Worm (Caenorhabditis elegans) whole organism, mixed stage, embryonic: ENCODE data around the gene C04E7.3.

Experiments
- M03D4.4 ChIP-seq: sonication (generic microtip); optimal IDR thresholded peaks from 2 replicates; lab custom pipeline; 2017; ENCODE audit warnings: mild to moderate bottlenecking, missing genetic modification characterization, missing compliant biosample characterization
- bed-3 ChIP-seq: fragments of 200-800 bp; sonication (Bioruptor generic); optimal IDR thresholded peaks from 3 replicates; lab custom pipeline; 2018; ENCODE audit warnings: mild to moderate bottlenecking, missing genetic modification characterization, moderate library complexity, missing compliant biosample characterization
- blmp-1 ChIP-seq: fragments of 150-350 bp; optimal IDR thresholded peaks from 2 replicates; lab custom pipeline; 2014; ENCODE audit warnings: missing biosample characterization, missing genetic modification characterization
- ceh-39 ChIP-seq: fragments of 150-350 bp; optimal IDR thresholded peaks from 2 replicates; lab custom pipeline; 2014; ENCODE audit warnings: missing biosample characterization, missing genetic modification characterization
- ceh-43 ChIP-seq: fragments of 200-800 bp; sonication (Bioruptor generic); optimal IDR thresholded peaks from 2 replicates; lab custom pipeline; 2018; ENCODE audit warnings: mild to moderate bottlenecking, missing genetic modification characterization, moderate library complexity, missing compliant biosample characterization
- ces-1 ChIP-seq: fragments of 150-350 bp; optimal IDR thresholded peaks from 2 replicates; lab custom pipeline; 2014; ENCODE audit warnings: missing biosample characterization, missing genetic modification reagents, missing genetic modification characterization
- drap-1 ChIP-seq: fragments of 200-800 bp; sonication (Bioruptor generic); optimal IDR thresholded peaks from 3 replicates; lab custom pipeline; 2018; ENCODE audit warnings: mild to moderate bottlenecking, missing genetic modification characterization, missing compliant biosample characterization
- elt-1 ChIP-seq: sonication (generic microtip); optimal IDR thresholded peaks from 2 replicates; lab custom pipeline; 2017; ENCODE audit warnings: missing genetic modification characterization, mild to moderate bottlenecking, missing compliant biosample characterization, antibody characterized with exemption, moderate library complexity, borderline replicate concordance; ENCODE audit not compliant: insufficient read depth
- elt-3 ChIP-seq: fragments of 150-350 bp; optimal IDR thresholded peaks from 2 replicates; lab custom pipeline; 2014; ENCODE audit warnings: missing biosample characterization, missing genetic modification characterization
- flh-1 ChIP-seq: fragments of 200-800 bp; sonication (Bioruptor generic); optimal IDR thresholded peaks from 2 replicates; lab custom pipeline; 2018; ENCODE audit warnings: mild to moderate bottlenecking, missing genetic modification characterization, moderate library complexity, missing compliant biosample characterization
- ham-2 ChIP-seq: fragments of 200-800 bp; sonication (Bioruptor generic); optimal IDR thresholded peaks from 2 replicates; lab custom pipeline; 2018; ENCODE audit warnings: mild to moderate bottlenecking, missing genetic modification characterization, missing compliant biosample characterization
- hlh-1 ChIP-seq: fragments of 150-350 bp; optimal IDR thresholded peaks from 2 replicates; lab custom pipeline; 2014; ENCODE audit warnings: missing biosample characterization, missing genetic modification reagents, missing genetic modification characterization
- lin-13 ChIP-seq: fragments of 150-350 bp; optimal IDR thresholded peaks from 2 replicates; lab custom pipeline; 2014; ENCODE audit warnings: missing biosample characterization, missing genetic modification characterization
- lin-32 ChIP-seq: fragments of 200-800 bp; sonication (Bioruptor generic); optimal IDR thresholded peaks from 2 replicates; lab custom pipeline; 2018; ENCODE audit warnings: mild to moderate bottlenecking, missing genetic modification characterization, missing compliant biosample characterization
- lsy-2 ChIP-seq: fragments of 150-350 bp; optimal IDR thresholded peaks from 2 replicates; lab custom pipeline; 2014; ENCODE audit warnings: missing biosample characterization, missing genetic modification characterization
- mab-5 ChIP-seq: fragments of 150-350 bp; optimal IDR thresholded peaks from 2 replicates; lab custom pipeline; 2014; ENCODE audit warnings: missing biosample characterization, missing genetic modification characterization
- mep-1 ChIP-seq: fragments of 150-350 bp; optimal IDR thresholded peaks from 2 replicates; lab custom pipeline; 2017; ENCODE audit warnings: missing biosample characterization, missing genetic modification reagents, missing genetic modification characterization, inconsistent platforms
- nhr-12 ChIP-seq: fragments of 150-350 bp; optimal IDR thresholded peaks from 2 replicates; lab custom pipeline; 2014; ENCODE audit warnings: missing biosample characterization, missing genetic modification characterization
- nhr-2 ChIP-seq: fragments of 150-350 bp; optimal IDR thresholded peaks from 2 replicates; lab custom pipeline; 2014; ENCODE audit warnings: missing biosample characterization, missing genetic modification characterization
- nhr-237 ChIP-seq: fragments of 150-350 bp; optimal IDR thresholded peaks from 2 replicates; lab custom pipeline; 2014; ENCODE audit warnings: missing biosample characterization, missing genetic modification characterization
- nhr-28 ChIP-seq: fragments of 150-350 bp; optimal IDR thresholded peaks from 2 replicates; lab custom pipeline; 2014; ENCODE audit warnings: missing biosample characterization, missing genetic modification characterization
- nhr-76 ChIP-seq: sonication (generic microtip); optimal IDR thresholded peaks from 2 replicates; lab custom pipeline; 2017; ENCODE audit warnings: missing biosample characterization, missing genetic modification characterization
- snpc-4 ChIP-seq: fragments of 150-350 bp; optimal IDR thresholded peaks from 2 replicates; lab custom pipeline; 2014; ENCODE audit warnings: missing biosample characterization, missing genetic modification characterization
- sptf-1 ChIP-seq: sonication (generic microtip); optimal IDR thresholded peaks from 2 replicates; lab custom pipeline; 2017; ENCODE audit warnings: mild to moderate bottlenecking, missing genetic modification characterization, moderate library complexity, missing compliant biosample characterization
- tbx-8 ChIP-seq: fragments of 200-800 bp; sonication (Bioruptor generic); optimal IDR thresholded peaks from 2 replicates; lab custom pipeline; 2018; ENCODE audit warnings: mild to moderate bottlenecking, missing genetic modification characterization, moderate library complexity, missing compliant biosample characterization
- unc-120 ChIP-seq: sonication (generic microtip); optimal IDR thresholded peaks from 2 replicates; lab custom pipeline; 2017; ENCODE audit warnings: missing genetic modification characterization, missing compliant biosample characterization; ENCODE audit not compliant: poor library complexity, severe bottlenecking
- unc-39 ChIP-seq: fragments of 150-350 bp; optimal IDR thresholded peaks from 2 replicates; lab custom pipeline; 2014; ENCODE audit warnings: missing biosample characterization, missing genetic modification characterization
- zip-8 ChIP-seq: fragments of 150-350 bp; optimal IDR thresholded peaks from 2 replicates; lab custom pipeline; 2014; ENCODE audit warnings: missing biosample characterization, missing genetic modification characterization
- ztf-11 ChIP-seq: fragments of 150-350 bp; optimal IDR thresholded peaks from 2 replicates; lab custom pipeline; 2014; ENCODE audit warnings: missing biosample characterization, missing genetic modification characterization

The C04E7.3 gene

ce11 chrX:312908-313307 lies 34.1 kb downstream of the C04E7.3 start, which contains the start of gene M02E1.4:
TSS of gene M02E1.4 (plus strand) at chrX:313274.
- no peak for TF ChIP-seq unc-120 (tag; lab: Kevin White, UChicago)
- no peak for TF ChIP-seq nhr-12
- no peak for TF ChIP-seq M03D4.4 (tag; lab: Kevin White, UChicago)
- no peak for TF ChIP-seq ztf-11 (tag; lab: Kevin White, UChicago)

ce11 chrX:312238-312637 lies 34.8 kb downstream of the C04E7.3 start:
- TF ChIP-seq nhr-28 (tag; lab: Kevin White, UChicago) (no peak), unc-39 (tag; lab: Kevin White, UChicago) (no peak), ceh-39 (no peak), flh-1 (GFP tag; lab: Kevin White, UChicago) (no peak), tbx-8 (GFP tag; lab: Kevin White, UChicago) (no peak), bed-3 (GFP tag; lab: Kevin White, UChicago) (no peak), elt-3 (tag; lab: Kevin White, UChicago) (no peak), sptf-1 (tag; lab: Kevin White, UChicago) (no peak), nhr-76 (no peak), lin-13 (tag; lab: Kevin White, UChicago) (no peak), unc-120 (tag; lab: Kevin White, UChicago) (no peak), ztf-11 (tag; lab: Kevin White, UChicago) (no peak), ham-2 (GFP tag; lab: Kevin White, UChicago) (no peak), mep-1 (tag; lab: Kevin White, UChicago) (no peak), nhr-2 (tag; lab: Kevin White, UChicago) (no peak), zip-8 (tag; lab: Kevin White, UChicago) (no peak), elt-1 (no peak), mab-5 (tag; lab: Kevin White, UChicago) (no peak)

ce11 chrX:311211-311610 lies 35.8 kb downstream of the C04E7.3 start, which contains the start of gene nlp-64:
TSS of gene nlp-64 (minus strand) at chrX:311311.
- TF ChIP-seq bed-3 (GFP tag; lab: Kevin White, UChicago) (no peak), nhr-76 (no peak), nhr-28 (tag; lab: Kevin White, UChicago) (no peak)
- TF ChIP-seq, all 35 proteins: peak for 0

ce11 chrX:309076-309475 lies 37.9 kb downstream of the C04E7.3 start:
- TF ChIP-seq ztf-11 (tag; lab: Kevin White, UChicago): no peak
- no peak for TF ChIP-seq nhr-76
- no peak for TF ChIP-seq ceh-43
- no peak for TF ChIP-seq nhr-2 (tag; lab: Kevin White, UChicago)
- no peak for TF ChIP-seq elt-3 (tag; lab: Kevin White, UChicago)
- peak; percentile 66 for TF ChIP-seq ces-1 (GFP tag; lab: Kevin White, UChicago)

- peak; percentile 92 for TF ChIP-seq ces-1 (GFP tag; lab: Kevin White, UChicago)
- no peak for TF ChIP-seq lin-32
Measured at ce11 chrX:305057-305456, 42.0 kb downstream of the C04E7.3 start.

ce11 chrX:301530-301929 lies 45.5 kb downstream of the C04E7.3 start, which contains the start of gene gcp-2.1:
TSS of gene gcp-2.1 (plus strand) at chrX:301830.
- TF ChIP-seq tbx-8 (GFP tag; lab: Kevin White, UChicago) (no peak), lsy-2 (tag; lab: Kevin White, UChicago) (no peak), drap-1 (GFP tag; lab: Kevin White, UChicago) (no peak), ztf-11 (tag; lab: Kevin White, UChicago) (no peak), elt-3 (tag; lab: Kevin White, UChicago) (no peak), nhr-76 (no peak), lin-32 (no peak), flh-1 (GFP tag; lab: Kevin White, UChicago) (no peak), blmp-1 (no peak), lin-13 (tag; lab: Kevin White, UChicago) (no peak), zip-8 (tag; lab: Kevin White, UChicago) (no peak), sptf-1 (tag; lab: Kevin White, UChicago) (no peak), snpc-4 (tag; lab: Kevin White, UChicago) (no peak), ham-2 (GFP tag; lab: Kevin White, UChicago) (no peak), M03D4.4 (tag; lab: Kevin White, UChicago) (no peak), nhr-237 (tag; lab: Kevin White, UChicago) (no peak), elt-1 (no peak), unc-39 (tag; lab: Kevin White, UChicago) (no peak), mep-1 (tag; lab: Kevin White, UChicago) (no peak), hlh-1 (no peak)
